Fruit fly (Drosophila melanogaster) whole organism, embryonic: ENCODE results near the gene Mec2.

Experiments used
- Abd-B ChIP-seq: fragments of 200-800 bp; sonication (Bioruptor generic); optimal IDR thresholded peaks from 2 replicates; lab custom pipeline; 2018; ENCODE audit warnings: missing biosample characterization, mild to moderate bottlenecking, missing genetic modification characterization, moderate library complexity
- Adf1 ChIP-seq: fragments of 200-800 bp; sonication (Bioruptor generic); IDR thresholded peaks from 2 replicates; pipeline ENCODE4 v1.3.6; 2022; ENCODE audit warnings: missing biosample characterization, missing genetic modification characterization
- CG10267 ChIP-seq: fragments of 200-800 bp; sonication (Bioruptor generic); optimal IDR thresholded peaks from 2 replicates; lab custom pipeline; 2018; ENCODE audit warnings: missing biosample characterization, mild to moderate bottlenecking, missing genetic modification characterization, moderate library complexity
- CG10366 ChIP-seq: fragments of 200-800 bp; sonication (Bioruptor generic); IDR thresholded peaks from 2 replicates; pipeline ENCODE4 v1.3.6; 2022; ENCODE audit warnings: missing biosample characterization, missing genetic modification characterization
- CG13775 ChIP-seq: fragments of 200-800 bp; sonication (Bioruptor generic); optimal IDR thresholded peaks from 3 replicates; lab custom pipeline; 2017; ENCODE audit warnings: missing biosample characterization, mild to moderate bottlenecking, missing genetic modification characterization
- CG14860 ChIP-seq: fragments of 200-800 bp; sonication (Bioruptor generic); IDR thresholded peaks from 3 replicates; pipeline ENCODE4 v1.3.6; 2022; ENCODE audit warnings: missing biosample characterization, missing genetic modification characterization; ENCODE audit not compliant: partially characterized antibody
- CG15479 ChIP-seq: fragments of 200-800 bp; sonication (Bioruptor generic); optimal IDR thresholded peaks from 3 replicates; lab custom pipeline; 2019; ENCODE audit warnings: missing biosample characterization, mild to moderate bottlenecking, missing genetic modification characterization, moderate library complexity
- CG1602 ChIP-seq: fragments of 200-800 bp; sonication (Bioruptor generic); optimal IDR thresholded peaks from 3 replicates; lab custom pipeline; 2016; ENCODE audit warnings: missing biosample characterization, missing genetic modification characterization
- CG17328 ChIP-seq: fragments of 200-800 bp; sonication (Bioruptor generic); IDR thresholded peaks from 2 replicates; pipeline ENCODE4 v1.3.6; 2022; ENCODE audit warnings: missing biosample characterization, missing genetic modification characterization
- CG18599 ChIP-seq: fragments of 200-800 bp; sonication (Bioruptor generic); optimal IDR thresholded peaks from 3 replicates; lab custom pipeline; 2017; ENCODE audit warnings: missing biosample characterization, missing genetic modification characterization, mild to moderate bottlenecking, moderate library complexity, missing genetic modification reagents
- CG3163 ChIP-seq: fragments of 200-800 bp; sonication (Bioruptor generic); optimal IDR thresholded peaks from 3 replicates; lab custom pipeline; 2016; ENCODE audit warnings: missing biosample characterization, missing genetic modification characterization
- CG3281 ChIP-seq: fragments of 200-800 bp; sonication (Bioruptor generic); optimal IDR thresholded peaks from 3 replicates; lab custom pipeline; 2017; ENCODE audit warnings: missing biosample characterization, mild to moderate bottlenecking, missing genetic modification characterization
- CG3847 ChIP-seq: fragments of 200-800 bp; sonication (Bioruptor generic); IDR thresholded peaks from 2 replicates; pipeline ENCODE4 v1.3.6; 2022; ENCODE audit warnings: missing biosample characterization, missing genetic modification characterization
- CG4282 ChIP-seq: fragments of 200-800 bp; sonication (Bioruptor generic); optimal IDR thresholded peaks from 2 replicates; lab custom pipeline; 2016; ENCODE audit warnings: missing biosample characterization, missing genetic modification characterization
- CG43689 ChIP-seq: fragments of 200-800 bp; sonication (Bioruptor generic); IDR thresholded peaks from 2 replicates; pipeline ENCODE4 v1.3.6; 2022; ENCODE audit warnings: missing biosample characterization, missing genetic modification characterization
- CG7928 ChIP-seq: fragments of 200-800 bp; sonication (Bioruptor generic); optimal IDR thresholded peaks from 2 replicates; lab custom pipeline; 2017; ENCODE audit warnings: missing biosample characterization, mild to moderate bottlenecking, missing genetic modification characterization
- CG7963 ChIP-seq: fragments of 200-800 bp; sonication (Bioruptor generic); IDR thresholded peaks from 3 replicates; pipeline ENCODE4 v1.3.6; 2022; ENCODE audit warnings: missing biosample characterization, missing genetic modification characterization; ENCODE audit not compliant: partially characterized antibody
- CG8089 ChIP-seq: fragments of 200-800 bp; sonication (Bioruptor generic); optimal IDR thresholded peaks from 3 replicates; lab custom pipeline; 2016; ENCODE audit warnings: missing biosample characterization, missing genetic modification characterization
- CG8388 ChIP-seq: fragments of 200-800 bp; sonication (Bioruptor generic); optimal IDR thresholded peaks from 2 replicates; lab custom pipeline; 2019; ENCODE audit warnings: missing biosample characterization, mild to moderate bottlenecking, missing genetic modification characterization, moderate library complexity
- Deaf1 ChIP-seq: fragments of 200-800 bp; optimal IDR thresholded peaks from 3 replicates; lab custom pipeline; 2019; ENCODE audit warnings: missing biosample characterization, mild to moderate bottlenecking, missing genetic modification characterization, moderate library complexity
- Eip74EF ChIP-seq, 2 experiments: fragments of 200-800 bp in 1 of 2; fragments of >200 bp in 1 of 2; sonication (Bioruptor generic) in 1 of 2; optimal IDR thresholded peaks; 2 replicates each; lab custom pipeline; 2017 to 2019; ENCODE audit warnings: missing biosample characterization in 2 of 2, missing genetic modification characterization in 2 of 2, mild to moderate bottlenecking in 1 of 2, moderate library complexity in 1 of 2
- Ets97D ChIP-seq: fragments of 200-800 bp; sonication (Bioruptor generic); optimal IDR thresholded peaks from 3 replicates; lab custom pipeline; 2016; ENCODE audit warnings: missing biosample characterization, missing genetic modification characterization
- Fer3 ChIP-seq: fragments of 200-800 bp; sonication (Bioruptor generic); optimal IDR thresholded peaks from 2 replicates; lab custom pipeline; 2018; ENCODE audit warnings: missing biosample characterization, mild to moderate bottlenecking, missing genetic modification characterization, moderate library complexity
- HLH54F ChIP-seq: fragments of 200-800 bp; sonication (Bioruptor generic); optimal IDR thresholded peaks from 3 replicates; lab custom pipeline; 2016; ENCODE audit warnings: missing biosample characterization, missing genetic modification characterization
- Hey ChIP-seq: fragments of 200-800 bp; sonication (Bioruptor generic); optimal IDR thresholded peaks from 3 replicates; lab custom pipeline; 2018; ENCODE audit warnings: missing biosample characterization, mild to moderate bottlenecking, missing genetic modification characterization
- Hmx ChIP-seq: fragments of 200-800 bp; sonication (Bioruptor generic); optimal IDR thresholded peaks from 2 replicates; lab custom pipeline; 2016; ENCODE audit warnings: missing biosample characterization, missing genetic modification characterization
- Hr78 ChIP-seq, 2 experiments: fragments of 200-800 bp in 1 of 2; fragments of >200 bp in 1 of 2; sonication (Bioruptor generic) in 1 of 2; optimal IDR thresholded peaks; 2 replicates each; lab custom pipeline; 2017 to 2019; ENCODE audit warnings: missing biosample characterization in 2 of 2, missing genetic modification characterization in 2 of 2, mild to moderate bottlenecking in 1 of 2, moderate library complexity in 1 of 2
- Hsf ChIP-seq: fragments of 200-800 bp; sonication (Bioruptor generic); optimal IDR thresholded peaks from 3 replicates; lab custom pipeline; 2016; ENCODE audit warnings: missing biosample characterization, missing genetic modification characterization
- NC2β ChIP-seq: fragments of 200-800 bp; sonication (Bioruptor generic); optimal IDR thresholded peaks from 2 replicates; lab custom pipeline; 2016; ENCODE audit warnings: missing biosample characterization, missing genetic modification characterization
- Side ChIP-seq: fragments of 200-800 bp; sonication (Bioruptor generic); optimal IDR thresholded peaks from 2 replicates; lab custom pipeline; 2016; ENCODE audit warnings: missing biosample characterization, missing genetic modification characterization
- TFAM ChIP-seq: fragments of 200-800 bp; sonication (Bioruptor generic); optimal IDR thresholded peaks from 2 replicates; lab custom pipeline; 2017; ENCODE audit warnings: missing biosample characterization, missing genetic modification characterization, inconsistent platforms
- ab ChIP-seq: fragments of 200-800 bp; sonication (Bioruptor generic); optimal IDR thresholded peaks from 2 replicates; lab custom pipeline; 2016; ENCODE audit warnings: missing biosample characterization, missing genetic modification characterization
- ac ChIP-seq: fragments of 200-800 bp; sonication (Bioruptor generic); optimal IDR thresholded peaks from 3 replicates; lab custom pipeline; 2017; ENCODE audit warnings: missing biosample characterization, mild to moderate bottlenecking, missing genetic modification characterization
- aop ChIP-seq: fragments of 200-800 bp; sonication (Bioruptor generic); IDR thresholded peaks from 2 replicates; pipeline ENCODE4 v1.3.6; 2022; ENCODE audit warnings: missing biosample characterization, missing genetic modification characterization
- bcd ChIP-seq: fragments of 200-800 bp; sonication (Bioruptor generic); optimal IDR thresholded peaks from 2 replicates; lab custom pipeline; 2017; ENCODE audit warnings: missing biosample characterization, mild to moderate bottlenecking, missing genetic modification characterization
- chif ChIP-seq, 2 experiments: fragments of 200-800 bp; sonication (Bioruptor generic); optimal IDR thresholded peaks; 3 replicates each; lab custom pipeline; 2016; ENCODE audit warnings: missing biosample characterization in 2 of 2, missing genetic modification characterization in 2 of 2
- chn ChIP-seq: fragments of 200-800 bp; sonication (Bioruptor generic); optimal IDR thresholded peaks from 2 replicates; lab custom pipeline; 2016; ENCODE audit warnings: missing biosample characterization, missing genetic modification characterization
- corto ChIP-seq: fragments of 200-800 bp; sonication (Bioruptor generic); optimal IDR thresholded peaks from 2 replicates; lab custom pipeline; 2016; ENCODE audit warnings: missing biosample characterization, mild to moderate bottlenecking, missing genetic modification characterization, moderate library complexity
- ems ChIP-seq: fragments of 200-800 bp; sonication (Bioruptor generic); optimal IDR thresholded peaks from 3 replicates; lab custom pipeline; 2016; ENCODE audit warnings: missing biosample characterization, missing genetic modification characterization
- en ChIP-seq: fragments of 200-800 bp; sonication (Bioruptor generic); optimal IDR thresholded peaks from 2 replicates; lab custom pipeline; 2016; ENCODE audit warnings: missing biosample characterization, missing genetic modification characterization
- eve ChIP-seq, 2 experiments: fragments of >200 bp; optimal IDR thresholded peaks; 2 replicates each; lab custom pipeline; 2017; ENCODE audit warnings: missing biosample characterization in 2 of 2, missing genetic modification characterization in 2 of 2
- exex ChIP-seq: fragments of 200-800 bp; sonication (Bioruptor generic); optimal IDR thresholded peaks from 4 replicates; lab custom pipeline; 2018; ENCODE audit warnings: missing biosample characterization, mild to moderate bottlenecking, missing genetic modification characterization, moderate library complexity
- gsb ChIP-seq: fragments of 200-800 bp; sonication (Bioruptor generic); IDR thresholded peaks from 2 replicates; pipeline ENCODE4 v1.3.6; 2022; ENCODE audit warnings: missing biosample characterization, missing genetic modification characterization
- klu ChIP-seq: fragments of 200-800 bp; sonication (Bioruptor generic); IDR thresholded peaks from 2 replicates; pipeline ENCODE4 v1.3.6; 2022; ENCODE audit warnings: missing biosample characterization, missing genetic modification characterization
- nmo ChIP-seq: fragments of 200-800 bp; sonication (Bioruptor generic); optimal IDR thresholded peaks from 2 replicates; lab custom pipeline; 2018; ENCODE audit warnings: missing biosample characterization, mild to moderate bottlenecking, missing genetic modification characterization, moderate library complexity
- p53 ChIP-seq: fragments of 200-800 bp; sonication (Bioruptor generic); optimal IDR thresholded peaks from 2 replicates; lab custom pipeline; 2016; ENCODE audit warnings: missing biosample characterization, missing genetic modification characterization
- repo ChIP-seq: fragments of 200-800 bp; sonication (Bioruptor generic); optimal IDR thresholded peaks from 2 replicates; lab custom pipeline; 2016; ENCODE audit warnings: missing biosample characterization, missing genetic modification characterization
- sens ChIP-seq: fragments of 200-800 bp; sonication (Bioruptor generic); peaks from one replicate; lab custom pipeline; 2016; ENCODE audit warnings: missing biosample characterization, missing genetic modification characterization
- sisA ChIP-seq: fragments of 200-800 bp; sonication (Bioruptor generic); IDR thresholded peaks from 2 replicates; pipeline ENCODE4 v1.3.6; 2022; ENCODE audit warnings: missing biosample characterization, missing genetic modification characterization
- sob ChIP-seq: fragments of 200-800 bp; sonication (Bioruptor generic); IDR thresholded peaks from 2 replicates; pipeline ENCODE4 v1.3.6; 2022; ENCODE audit warnings: missing biosample characterization, missing genetic modification characterization
- wek ChIP-seq: fragments of 200-800 bp; sonication (Bioruptor generic); optimal IDR thresholded peaks from 3 replicates; lab custom pipeline; 2018; ENCODE audit warnings: missing biosample characterization, mild to moderate bottlenecking, missing genetic modification characterization, moderate library complexity
- zf30C ChIP-seq: fragments of 200-800 bp; sonication (Bioruptor generic); optimal IDR thresholded peaks from 3 replicates; lab custom pipeline; 2018; ENCODE audit warnings: missing biosample characterization, mild to moderate bottlenecking, missing genetic modification characterization

The Mec2 gene

dm6 chrX:19164726-19165125 lies 23.1 kb upstream of the Mec2 start (continued):
- TF ChIP-seq CG3281 (peak; percentile 15), Abd-B (GFP tag; lab: Kevin White, UChicago) (no peak), CG15479 (GFP tag; lab: Kevin White, UChicago) (no peak), CG17328 (GFP tag; lab: Robert Waterston, UW) (no peak), ac (GFP tag; lab: Kevin White, UChicago) (no peak), wek (GFP tag; lab: Kevin White, UChicago) (no peak), Eip74EF (GFP tag; optimal IDR thresholded peaks at IDR 0.05; lab: Kevin White, UChicago) (no peak), CG8089 (no peak), Side (GFP tag; lab: Kevin White, UChicago) (no peak), CG13775 (GFP tag; lab: Kevin White, UChicago) (no peak), CG14860 (GFP tag; lab: Robert Waterston, UW) (no peak), nmo (GFP tag; lab: Kevin White, UChicago) (peak; percentile 14), Ets97D (no peak), HLH54F (peak; percentile 10), chif (GFP tag; optimal IDR thresholded peaks at IDR 0.05; lab: Kevin White, UChicago) (peak; percentile 30 to 37), Hr78 (GFP tag; optimal IDR thresholded peaks at IDR 0.05; lab: Kevin White, UChicago) (no peak), exex (tag; lab: Kevin White, UChicago) (no peak), CG1602 (no peak), Hey (tag; lab: Kevin White, UChicago) (no peak), CG3847 (GFP tag; lab: Robert Waterston, UW) (no peak), sob (GFP tag; lab: Robert Waterston, UW) (no peak; the same call in 1 of the 2 replicates), zf30C (GFP tag; lab: Kevin White, UChicago) (peak; percentile 2), Hsf (GFP tag; lab: Kevin White, UChicago) (no peak), ab (GFP tag; lab: Kevin White, UChicago) (no peak), CG7963 (GFP tag; lab: Robert Waterston, UW) (no peak), bcd (GFP tag; lab: Kevin White, UChicago) (peak; percentile 44), Deaf1 (tag; lab: Kevin White, UChicago) (no peak), CG10366 (peak; percentile 7; the same call in 1 of the 2 replicates), aop (GFP tag; lab: Robert Waterston, UW) (no peak), Fer3 (tag; lab: Kevin White, UChicago) (no peak), sisA (no peak), CG3163 (GFP tag; lab: Kevin White, UChicago) (peak; percentile 10), CG18599 (GFP tag; lab: Kevin White, UChicago) (no peak), TFAM (GFP tag; lab: Kevin White, UChicago) (no peak), gsb (GFP tag; lab: Robert Waterston, UW) (no peak), CG8388 (no peak), chn (GFP tag; lab: Kevin White, UChicago) (no peak), ems (peak; percentile 5), corto (GFP tag; lab: Kevin White, UChicago) (no peak), CG43689 (GFP tag; lab: Robert Waterston, UW) (no peak), NC2β (GFP tag; lab: Kevin White, UChicago) (no peak), repo (GFP tag; lab: Kevin White, UChicago) (no peak), Adf1 (GFP tag; lab: Robert Waterston, UW) (no peak), eve (GFP tag; optimal IDR thresholded peaks at IDR 0.05; lab: Kevin White, UChicago) (peak in 1 of 2 experiments; percentile 89), CG7928 (GFP tag; lab: Kevin White, UChicago) (no peak), sens (GFP tag; lab: Kevin White, UChicago) (peak; percentile 75), Hmx (GFP tag; lab: Kevin White, UChicago) (no peak), en (GFP tag; lab: Kevin White, UChicago) (no peak), CG4282 (no peak), CG10267 (tag; lab: Kevin White, UChicago) (no peak), p53 (GFP tag; lab: Kevin White, UChicago) (no peak), klu (GFP tag; lab: Robert Waterston, UW) (no peak)
